Fruit fly (Drosophila melanogaster) S2 (cell line): Measurements from ENCODE around the gene CG15635.

Experiments used
- CG8478 ChIP-seq: fragments of >200 bp; optimal IDR thresholded peaks from 2 replicates; lab custom pipeline; 2018
- CTCF ChIP-seq, 2 experiments: fragments of >200 bp; optimal IDR thresholded peaks; 2 replicates each; lab custom pipeline; 2018

The CG15635 gene

dm6 chr2L:4642672-4643071 is at the start of gene CG15635:
TSS of gene CG15635 (plus strand) at chr2L:4642972.
- TF ChIP-seq CG8478 (lab: Kevin White, UChicago): no peak
- TF ChIP-seq CTCF (optimal IDR thresholded peaks at IDR 0.05; lab: Kevin White, UChicago): no peak

DNA sequence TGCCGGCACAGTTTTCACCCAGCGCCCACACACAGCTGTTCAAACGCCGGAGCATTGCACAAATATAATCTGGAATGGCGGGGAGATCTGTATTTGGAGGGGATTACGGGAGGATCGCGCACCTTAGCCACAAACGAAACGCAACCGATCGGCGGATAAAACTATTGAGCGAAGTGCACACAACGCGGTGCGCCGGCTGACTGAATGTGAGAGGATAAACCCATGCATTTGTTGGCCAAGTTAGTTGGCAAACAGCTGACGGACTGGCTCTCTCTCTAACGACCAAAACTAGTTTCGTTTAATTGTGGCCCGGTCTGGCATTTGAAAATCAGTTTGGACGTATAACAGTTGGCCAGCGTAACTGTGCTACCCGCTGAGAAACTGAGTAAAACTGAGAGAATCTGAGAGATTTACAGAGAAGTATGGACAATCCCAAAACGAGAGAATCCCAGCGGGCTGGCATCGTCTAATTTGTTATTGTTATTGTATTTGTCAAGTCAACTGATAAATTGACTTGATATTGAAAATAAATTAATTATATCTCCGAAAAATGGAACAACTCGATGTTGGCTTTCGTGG is 47.9 kb upstream of the CG15635 start:
- TF ChIP-seq CTCF (optimal IDR thresholded peaks at IDR 0.05; lab: Kevin White, UChicago): no peak
- TF ChIP-seq CG8478 (lab: Kevin White, UChicago): no peak

DNA sequence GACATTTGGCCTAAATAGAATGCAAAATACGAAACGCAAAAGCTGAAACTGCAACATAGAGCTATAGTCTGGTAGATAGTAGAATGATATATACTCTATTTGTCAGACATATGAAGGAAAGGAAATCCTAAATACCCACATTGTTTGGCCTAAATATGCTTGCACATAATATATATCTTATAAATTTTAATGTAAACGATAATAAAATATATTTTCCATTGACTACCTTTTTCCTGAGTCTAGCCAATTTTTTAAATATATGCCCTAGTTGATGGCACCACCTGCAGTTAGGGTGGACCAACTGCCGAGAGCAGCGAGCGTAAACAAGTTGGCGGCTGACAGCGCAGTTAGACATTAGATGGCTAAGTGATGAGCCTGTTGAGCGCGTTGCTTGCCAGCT is 46.1 kb upstream of the CG15635 start:
- TF ChIP-seq CTCF (optimal IDR thresholded peaks at IDR 0.05; lab: Kevin White, UChicago) (no peak), CG8478 (lab: Kevin White, UChicago) (no peak)

dm6 chr2L:4597580-4597979 is 45.2 kb upstream of the CG15635 start:
- TF ChIP-seq CG8478 (lab: Kevin White, UChicago): no peak
- TF ChIP-seq CTCF (optimal IDR thresholded peaks at IDR 0.05; lab: Kevin White, UChicago): no peak

dm6 chr2L:4599812-4600454 is 42.8 kb upstream of the CG15635 start:
- no peak for TF ChIP-seq CTCF (optimal IDR thresholded peaks at IDR 0.05; lab: Kevin White, UChicago)
- no peak for TF ChIP-seq CG8478 (lab: Kevin White, UChicago)

- TF ChIP-seq CG8478 (lab: Kevin White, UChicago) (no peak), CTCF (optimal IDR thresholded peaks at IDR 0.05; lab: Kevin White, UChicago) (no peak)
These were observed 28.6 kb upstream of the CG15635 start, which contains the start of gene dpy for dm6 chr2L:4614140-4614642. TSS of gene dpy (minus strand) at chr2L:4614300.

DNA sequence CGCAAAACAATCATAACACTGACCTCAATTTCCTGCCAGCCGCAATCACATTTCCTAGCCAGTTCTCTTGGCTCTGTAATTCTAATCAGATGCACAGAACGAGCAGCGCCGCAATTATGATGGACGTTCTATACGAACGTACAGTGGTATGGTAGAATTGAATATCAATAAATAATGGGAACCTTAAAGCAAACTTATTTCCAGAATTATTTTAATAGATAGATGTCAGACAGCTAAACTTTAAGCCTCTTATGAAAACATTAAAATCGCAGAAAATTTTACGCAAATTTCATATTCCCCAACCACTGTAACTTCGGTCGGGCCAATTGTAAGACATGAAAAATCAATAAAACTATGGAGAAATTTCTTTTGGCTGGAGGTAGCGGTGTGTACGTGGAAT is 23.6 kb upstream of the CG15635 start:
- TF ChIP-seq CG8478 (lab: Kevin White, UChicago): no peak
- TF ChIP-seq CTCF (optimal IDR thresholded peaks at IDR 0.05; lab: Kevin White, UChicago): no peak

DNA sequence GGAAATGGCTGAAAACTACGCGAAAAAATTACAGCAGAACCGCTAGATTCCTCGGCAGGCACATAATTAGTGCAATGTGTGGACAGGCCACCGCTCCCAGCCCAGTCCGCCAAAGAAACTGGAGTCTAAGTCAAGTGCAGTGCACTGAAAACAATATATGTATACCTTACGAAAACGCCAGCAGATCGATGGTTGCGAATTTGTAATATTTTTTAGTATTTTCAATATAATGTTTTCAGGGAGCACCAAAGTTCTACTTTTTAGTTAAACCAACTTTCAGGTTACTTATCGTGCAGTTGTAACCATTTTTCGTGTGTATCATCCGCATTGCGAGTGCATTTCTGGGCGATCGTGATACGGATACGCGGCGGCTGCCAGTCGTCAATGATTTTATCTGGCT is 20.8 kb upstream of the CG15635 start:
- TF ChIP-seq CG8478 (lab: Kevin White, UChicago): no peak
- TF ChIP-seq CTCF (optimal IDR thresholded peaks at IDR 0.05; lab: Kevin White, UChicago): no peak

- TF ChIP-seq CG8478 (lab: Kevin White, UChicago) (no peak), CTCF (optimal IDR thresholded peaks at IDR 0.05; lab: Kevin White, UChicago) (no peak)
These were observed 15.8 kb upstream of the CG15635 start for dm6 chr2L:4626994-4627393.

- TF ChIP-seq CG8478 (lab: Kevin White, UChicago): no peak
These were observed 9.8 kb upstream of the CG15635 start for dm6 chr2L:4632997-4633396.

dm6 chr2L:4635376-4635775 is 7.4 kb upstream of the CG15635 start:
- no peak for TF ChIP-seq CG8478 (lab: Kevin White, UChicago)
- TF ChIP-seq CTCF (optimal IDR thresholded peaks at IDR 0.05; lab: Kevin White, UChicago): no peak

- TF ChIP-seq CTCF (optimal IDR thresholded peaks at IDR 0.05; lab: Kevin White, UChicago) (no peak), CG8478 (lab: Kevin White, UChicago) (no peak)
These were observed 1.8 kb upstream of the CG15635 start, which contains the start of gene BG642163 for dm6 chr2L:4640996-4641395. TSS of gene BG642163 (plus strand) at chr2L:4641296.

dm6 chr2L:4646751-4647150 is 4.0 kb downstream of the CG15635 start, which contains the start of gene CG43798:
TSS of gene CG43798 (plus strand) at chr2L:4647051.
- no peak for TF ChIP-seq CTCF (optimal IDR thresholded peaks at IDR 0.05; lab: Kevin White, UChicago)
- no peak for TF ChIP-seq CG8478 (lab: Kevin White, UChicago)

- no peak for TF ChIP-seq CTCF (optimal IDR thresholded peaks at IDR 0.05; lab: Kevin White, UChicago)
- no peak for TF ChIP-seq CG8478 (lab: Kevin White, UChicago)
These were observed 6.0 kb downstream of the CG15635 start for dm6 chr2L:4648804-4649203.

- TF ChIP-seq CG8478 (lab: Kevin White, UChicago) (no peak), CTCF (optimal IDR thresholded peaks at IDR 0.05; lab: Kevin White, UChicago) (no peak)
These were observed 8.1 kb downstream of the CG15635 start, which contains the start of gene CG3355 for dm6 chr2L:4650752-4651453. TSS of gene CG3355 (plus strand) at chr2L:4651403.
